Worm (Caenorhabditis elegans) whole organism, late embryonic: ENCODE measurements around the gene F57G12.2.

ENCODE experiments used
- C08G9.2 ChIP-seq: sonication (generic microtip); optimal IDR thresholded peaks from 2 replicates; lab custom pipeline; 2016; ENCODE audit warnings: mild to moderate bottlenecking, missing genetic modification characterization, moderate library complexity, missing compliant biosample characterization
- F13H6.1 ChIP-seq: sonication (generic microtip); optimal IDR thresholded peaks from 2 replicates; lab custom pipeline; 2016; ENCODE audit warnings: missing genetic modification characterization, missing compliant biosample characterization
- K09A11.1 ChIP-seq: sonication (generic microtip); optimal IDR thresholded peaks from 2 replicates; lab custom pipeline; 2017; ENCODE audit warnings: antibody characterized with exemption, mild to moderate bottlenecking, missing genetic modification characterization, missing compliant biosample characterization; ENCODE audit not compliant: insufficient read depth
- Y22D7AL.16 ChIP-seq: sonication (generic microtip); optimal IDR thresholded peaks from 2 replicates; lab custom pipeline; 2016; ENCODE audit warnings: missing genetic modification characterization, missing compliant biosample characterization
- ama-1 ChIP-seq: fragments of 150-350 bp; optimal IDR thresholded peaks from 2 replicates; lab custom pipeline; 2014
- ceh-14 ChIP-seq: sonication (generic microtip); optimal IDR thresholded peaks from 2 replicates; lab custom pipeline; 2016; ENCODE audit warnings: missing genotype, missing genetic modification characterization, missing compliant biosample characterization
- ceh-18 ChIP-seq: sonication (generic microtip); optimal IDR thresholded peaks from 2 replicates; lab custom pipeline; 2016; ENCODE audit warnings: missing genetic modification characterization, missing compliant biosample characterization
- ceh-2 ChIP-seq: sonication (generic microtip); optimal IDR thresholded peaks from 2 replicates; lab custom pipeline; 2016; ENCODE audit warnings: missing genotype, missing genetic modification characterization, missing compliant biosample characterization
- ceh-22 ChIP-seq: sonication (generic microtip); optimal IDR thresholded peaks from 2 replicates; lab custom pipeline; 2017; ENCODE audit warnings: missing biosample characterization, missing genetic modification characterization
- ceh-30 ChIP-seq: fragments of 150-350 bp; optimal IDR thresholded peaks from 2 replicates; lab custom pipeline; 2014; ENCODE audit warnings: missing biosample characterization, missing genetic modification characterization
- ceh-31 ChIP-seq: sonication (generic microtip); optimal IDR thresholded peaks from 2 replicates; lab custom pipeline; 2016; ENCODE audit warnings: missing genetic modification characterization, missing compliant biosample characterization
- ceh-34 ChIP-seq: sonication (generic microtip); optimal IDR thresholded peaks from 2 replicates; lab custom pipeline; 2016; ENCODE audit warnings: mild to moderate bottlenecking, missing genetic modification characterization, missing compliant biosample characterization
- ceh-48 ChIP-seq: sonication (generic microtip); optimal IDR thresholded peaks from 2 replicates; lab custom pipeline; 2016; ENCODE audit warnings: missing genetic modification characterization, inconsistent platforms, missing compliant biosample characterization
- ceh-6 ChIP-seq: fragments of 200-800 bp; sonication (Bioruptor generic); optimal IDR thresholded peaks from 2 replicates; lab custom pipeline; 2018; ENCODE audit warnings: mild to moderate bottlenecking, missing genetic modification characterization, missing compliant biosample characterization
- che-1 ChIP-seq: sonication (generic microtip); optimal IDR thresholded peaks from 2 replicates; lab custom pipeline; 2016; ENCODE audit warnings: mild to moderate bottlenecking, missing genetic modification characterization, missing compliant biosample characterization
- elt-2 ChIP-seq: sonication (generic microtip); optimal IDR thresholded peaks from 2 replicates; lab custom pipeline; 2016; ENCODE audit warnings: missing genetic modification reagents, missing genetic modification characterization, missing compliant biosample characterization
- elt-4 ChIP-seq: sonication (generic microtip); optimal IDR thresholded peaks from 2 replicates; lab custom pipeline; 2016; ENCODE audit warnings: missing genetic modification characterization, missing compliant biosample characterization
- eyg-1 ChIP-seq: sonication (generic microtip); optimal IDR thresholded peaks from 2 replicates; lab custom pipeline; 2016; ENCODE audit warnings: missing genotype, missing genetic modification characterization, missing compliant biosample characterization
- fax-1 ChIP-seq: sonication (generic microtip); optimal IDR thresholded peaks from 2 replicates; lab custom pipeline; 2016; ENCODE audit warnings: missing genotype, missing genetic modification characterization, missing compliant biosample characterization
- fkh-10 ChIP-seq: fragments of 150-350 bp; optimal IDR thresholded peaks from 2 replicates; lab custom pipeline; 2014; ENCODE audit warnings: missing biosample characterization, missing genetic modification reagents, missing genetic modification characterization
- fkh-6 ChIP-seq: sonication (generic microtip); optimal IDR thresholded peaks from 2 replicates; lab custom pipeline; 2016; ENCODE audit warnings: missing genetic modification characterization, missing compliant biosample characterization
- hlh-13 ChIP-seq: fragments of 200-800 bp; sonication (Bioruptor generic); optimal IDR thresholded peaks from 2 replicates; lab custom pipeline; 2018; ENCODE audit warnings: mild to moderate bottlenecking, missing genetic modification characterization, missing compliant biosample characterization
- hlh-15 ChIP-seq: sonication (generic microtip); optimal IDR thresholded peaks from 2 replicates; lab custom pipeline; 2016; ENCODE audit warnings: missing genetic modification characterization, missing compliant biosample characterization
- hlh-30 ChIP-seq: sonication (generic microtip); optimal IDR thresholded peaks from 2 replicates; lab custom pipeline; 2017; ENCODE audit warnings: antibody characterized with exemption, missing genetic modification characterization, missing compliant biosample characterization; ENCODE audit not compliant: insufficient read depth
- hlh-8 ChIP-seq: sonication (generic microtip); optimal IDR thresholded peaks from 2 replicates; lab custom pipeline; 2016; ENCODE audit warnings: missing genotype, missing genetic modification characterization, missing compliant biosample characterization
- lin-11 ChIP-seq: fragments of 200-800 bp; sonication (Bioruptor generic); optimal IDR thresholded peaks from 2 replicates; lab custom pipeline; 2018; ENCODE audit warnings: mild to moderate bottlenecking, missing genetic modification characterization, missing compliant biosample characterization
- madf-2 ChIP-seq: sonication (generic microtip); optimal IDR thresholded peaks from 2 replicates; lab custom pipeline; 2017; ENCODE audit warnings: missing genetic modification characterization, missing compliant biosample characterization
- nfya-1 ChIP-seq: sonication (generic microtip); optimal IDR thresholded peaks from 2 replicates; lab custom pipeline; 2017; ENCODE audit warnings: missing genetic modification characterization, mild to moderate bottlenecking, missing compliant biosample characterization, antibody characterized with exemption, moderate library complexity
- nhr-11 ChIP-seq: fragments of 150-350 bp; optimal IDR thresholded peaks from 2 replicates; lab custom pipeline; 2014; ENCODE audit warnings: missing biosample characterization, missing genetic modification characterization
- nhr-232 ChIP-seq: sonication (generic microtip); optimal IDR thresholded peaks from 2 replicates; lab custom pipeline; 2016; ENCODE audit warnings: missing genetic modification characterization, missing compliant biosample characterization
- odd-2 ChIP-seq: sonication (generic microtip); optimal IDR thresholded peaks from 2 replicates; lab custom pipeline; 2017; ENCODE audit warnings: antibody characterized with exemption, mild to moderate bottlenecking, missing genetic modification characterization, missing compliant biosample characterization
- pha-2 ChIP-seq: sonication (generic microtip); optimal IDR thresholded peaks from 2 replicates; lab custom pipeline; 2017; ENCODE audit warnings: mild to moderate bottlenecking, missing genetic modification characterization, missing compliant biosample characterization
- ref-2 ChIP-seq: sonication (generic microtip); optimal IDR thresholded peaks from 2 replicates; lab custom pipeline; 2016; ENCODE audit warnings: missing genetic modification characterization, missing compliant biosample characterization
- rnt-1 ChIP-seq: sonication (generic microtip); optimal IDR thresholded peaks from 2 replicates; lab custom pipeline; 2016; ENCODE audit warnings: missing genetic modification characterization, missing compliant biosample characterization
- sdc-2 ChIP-seq: sonication (generic microtip); optimal IDR thresholded peaks from 2 replicates; lab custom pipeline; 2016; ENCODE audit warnings: missing genotype, missing genetic modification characterization, missing compliant biosample characterization
- sox-2 ChIP-seq: fragments of 200-800 bp; sonication (Bioruptor generic); IDR thresholded peaks from 2 replicates; pipeline ENCODE4 v1.3.6; 2022; ENCODE audit warnings: missing genetic modification reagents, missing genetic modification characterization, missing compliant biosample characterization
- sox-4 ChIP-seq: sonication (generic microtip); optimal IDR thresholded peaks from 2 replicates; lab custom pipeline; 2017; ENCODE audit warnings: mild to moderate bottlenecking, missing genetic modification characterization, inconsistent platforms, missing compliant biosample characterization
- syd-9 ChIP-seq: sonication (generic microtip); optimal IDR thresholded peaks from 2 replicates; lab custom pipeline; 2016; ENCODE audit warnings: mild to moderate bottlenecking, missing genetic modification characterization, moderate library complexity, missing compliant biosample characterization
- tbx-2 ChIP-seq: sonication (generic microtip); optimal IDR thresholded peaks from 2 replicates; lab custom pipeline; 2016; ENCODE audit warnings: missing genetic modification characterization, missing compliant biosample characterization
- ttx-3 ChIP-seq: sonication (generic microtip); optimal IDR thresholded peaks from 2 replicates; lab custom pipeline; 2016; ENCODE audit warnings: missing genetic modification reagents, missing genetic modification characterization, missing compliant biosample characterization
- unc-3 ChIP-seq, 2 experiments: fragments of 200-800 bp in 1 of 2; sonication (Bioruptor generic) in 1 of 2; sonication (generic microtip) in 1 of 2; conservative IDR thresholded peaks in 1 of 2; optimal IDR thresholded peaks in 1 of 2; 2 replicates each; pipeline versions ENCODE4 v1.3.6 to Lab custom; 2016 to 2022; ENCODE audit warnings: missing compliant biosample characterization in 2 of 2, missing genetic modification characterization in 2 of 2, missing genetic modification reagents in 1 of 2
- unc-42 ChIP-seq: sonication (generic microtip); optimal IDR thresholded peaks from 2 replicates; lab custom pipeline; 2016; ENCODE audit warnings: missing genotype, missing genetic modification characterization, missing compliant biosample characterization
- unc-55 ChIP-seq: sonication (generic microtip); optimal IDR thresholded peaks from 2 replicates; lab custom pipeline; 2017; ENCODE audit warnings: missing biosample characterization, missing genetic modification reagents, missing genetic modification characterization
- zip-5 ChIP-seq: sonication (generic microtip); optimal IDR thresholded peaks from 2 replicates; lab custom pipeline; 2016; ENCODE audit warnings: missing genetic modification characterization, missing compliant biosample characterization
- ztf-16 ChIP-seq: sonication (generic microtip); optimal IDR thresholded peaks from 2 replicates; lab custom pipeline; 2017; ENCODE audit warnings: missing genetic modification characterization, missing compliant biosample characterization

F57G12.2 gene

ce11 chrX:12171631-12172348, 11.9 kb upstream of the F57G12.2 start, which contains the start of gene F57G12.1:
TSS of gene F57G12.1 (minus strand) at chrX:12171681.
- TF ChIP-seq madf-2 (tag; lab: Kevin White, UChicago): no peak
- peak; percentile 5 for TF ChIP-seq ceh-30
- TF ChIP-seq hlh-30 (tag; lab: Kevin White, UChicago): peak; percentile 79
- peak; percentile 65 for TF ChIP-seq unc-42
- TF ChIP-seq che-1 (tag; lab: Kevin White, UChicago): peak; percentile 57
- TF ChIP-seq unc-3 (GFP tag; conservative IDR thresholded peaks at IDR 0.05; lab: Robert Waterston, UW): no peak
- TF ChIP-seq unc-3 (tag; optimal IDR thresholded peaks at IDR 0.05; lab: Kevin White, UChicago): no peak
- TF ChIP-seq ztf-16: no peak
- peak; percentile 74 for TF ChIP-seq eyg-1
- TF ChIP-seq zip-5: no peak
- peak; percentile 70 for TF ChIP-seq ceh-34
- TF ChIP-seq hlh-15 (tag; lab: Kevin White, UChicago): no peak
- peak; percentile 6 for TF ChIP-seq odd-2 (tag; lab: Kevin White, UChicago)
- peak; percentile 1 for TF ChIP-seq K09A11.1
- peak; percentile 70 for TF ChIP-seq ceh-31
- TF ChIP-seq ama-1: peak; percentile 78
- peak; percentile 75 for TF ChIP-seq ceh-14 (tag; lab: Kevin White, UChicago)
- TF ChIP-seq syd-9: peak; percentile 4
- TF ChIP-seq nfya-1 (tag; lab: Kevin White, UChicago): peak; percentile 84
- TF ChIP-seq ref-2: peak; percentile 69
- TF ChIP-seq ceh-2: peak; percentile 53
- TF ChIP-seq sdc-2 (tag; lab: Kevin White, UChicago): peak; percentile 64
- TF ChIP-seq C08G9.2 (tag; lab: Kevin White, UChicago): peak; percentile 49
- peak; percentile 8 for TF ChIP-seq fkh-6
- TF ChIP-seq ceh-48 (tag; lab: Kevin White, UChicago): no peak
- TF ChIP-seq hlh-8: peak; percentile 13
- TF ChIP-seq F13H6.1 (tag; lab: Kevin White, UChicago): peak; percentile 20
- TF ChIP-seq ceh-6 (GFP tag; lab: Kevin White, UChicago): peak; percentile 49
- TF ChIP-seq ttx-3 (tag; lab: Kevin White, UChicago): peak; percentile 30
- no peak for TF ChIP-seq hlh-13
- TF ChIP-seq fkh-10 (GFP tag; lab: Kevin White, UChicago): no peak
- TF ChIP-seq unc-55 (GFP tag; lab: Kevin White, UChicago): peak; percentile 65
- no peak for TF ChIP-seq sox-4 (tag; lab: Kevin White, UChicago)
- TF ChIP-seq rnt-1 (tag; lab: Kevin White, UChicago): peak; percentile 27
- no peak for TF ChIP-seq pha-2 (tag; lab: Kevin White, UChicago)
- no peak for TF ChIP-seq sox-2 (GFP tag; lab: Robert Waterston, UW)
- TF ChIP-seq ceh-18 (tag; lab: Kevin White, UChicago): peak; percentile 66
- TF ChIP-seq fax-1: no peak
- no peak for TF ChIP-seq Y22D7AL.16 (tag; lab: Kevin White, UChicago)
- no peak for TF ChIP-seq nhr-11
- TF ChIP-seq elt-2 (tag; lab: Kevin White, UChicago): peak; percentile 50
- no peak for TF ChIP-seq ceh-22 (tag; lab: Kevin White, UChicago)
- no peak for TF ChIP-seq lin-11 (tag; lab: Kevin White, UChicago)
- TF ChIP-seq nhr-232 (tag; lab: Kevin White, UChicago): no peak
- TF ChIP-seq elt-4 (tag; lab: Kevin White, UChicago): no peak
- TF ChIP-seq tbx-2 (tag; lab: Kevin White, UChicago): peak; percentile 43
- TF ChIP-seq, all 69 proteins: peak for 27
